Fruit fly (Drosophila melanogaster): ENCODE data around the gene dbe.
A peak's percentile ranks its signal among the peaks of the same experiment; 100 is the strongest.
"Not testable (repeated sequence)": the region's sequence is repeated elsewhere in the genome, so short reads cannot be mapped to it uniquely, and the experiment has no call there.

dbe gene

DNA sequence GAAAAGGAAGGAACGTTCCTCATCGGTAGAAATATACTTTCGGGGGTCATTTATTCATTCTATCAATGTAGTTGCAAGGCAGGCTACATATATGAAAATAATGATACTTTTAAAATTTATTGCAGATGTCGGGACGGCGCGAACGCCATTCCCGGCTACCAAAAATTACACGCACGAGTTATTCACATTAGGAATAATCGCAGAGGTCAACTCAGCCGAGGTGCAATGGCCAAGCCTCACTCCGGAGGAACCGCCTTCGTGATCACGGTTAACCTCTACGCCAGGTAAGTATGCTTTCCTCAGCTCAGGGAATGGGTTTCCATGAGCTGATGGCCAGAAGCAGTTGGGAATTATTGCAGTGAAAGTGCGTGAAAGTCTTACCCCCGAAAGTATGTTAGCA, 31.7 kb upstream of the dbe start:
- peak in 1 of 2 experiments; percentile 21 for TF ChIP-seq foxo (GFP tag; optimal IDR thresholded peaks at IDR 0.05)
- TF ChIP-seq h (GFP tag; optimal IDR thresholded peaks at IDR 0.05), result peak; percentile 29
- peak; percentile 11 for TF ChIP-seq tai (GFP tag; optimal IDR thresholded peaks at IDR 0.05)
- peak; percentile 46 for TF ChIP-seq Hnf4 (GFP tag; optimal IDR thresholded peaks at IDR 0.05)
- not testable (repeated sequence) for TF ChIP-seq Rel (GFP tag; optimal IDR thresholded peaks at IDR 0.05)
- peak; percentile 42 for TF ChIP-seq Rel (tag; optimal IDR thresholded peaks at IDR 0.05)

DNA sequence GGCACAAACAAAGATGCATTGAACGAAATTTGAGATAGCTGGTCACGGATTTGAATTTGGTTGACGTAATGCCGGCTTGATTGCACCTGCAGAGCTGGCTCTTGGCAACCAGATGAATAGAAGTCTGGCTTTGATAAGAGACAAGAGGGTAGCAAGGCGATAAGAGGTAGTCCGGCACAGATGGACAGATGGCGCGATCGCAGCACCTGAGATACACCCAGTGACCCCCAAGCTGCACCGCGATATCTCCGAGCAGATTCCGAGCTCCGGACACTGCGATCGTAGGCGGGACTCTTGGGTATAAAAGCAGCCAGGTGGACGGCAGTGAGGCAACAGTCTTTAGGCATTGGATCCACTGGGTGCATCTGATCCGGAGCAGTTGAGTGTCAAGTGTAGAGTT, 28.7 kb upstream of the dbe start, which contains the start of gene Lsp1beta:
Gene Lsp1beta (plus strand): TSS at position 185 of the 400 bp plus-strand sequence.
- TF ChIP-seq Mio (GFP tag; optimal IDR thresholded peaks at IDR 0.05) (no peak), Rel (GFP tag; optimal IDR thresholded peaks at IDR 0.05) (no peak), Rel (tag; optimal IDR thresholded peaks at IDR 0.05) (peak; percentile 0), fru (GFP tag; optimal IDR thresholded peaks at IDR 0.05) (no peak), brk (GFP tag; optimal IDR thresholded peaks at IDR 0.05) (no peak), psq (GFP tag; optimal IDR thresholded peaks at IDR 0.05) (no peak), rgr (GFP tag; optimal IDR thresholded peaks at IDR 0.05) (no peak)

DNA sequence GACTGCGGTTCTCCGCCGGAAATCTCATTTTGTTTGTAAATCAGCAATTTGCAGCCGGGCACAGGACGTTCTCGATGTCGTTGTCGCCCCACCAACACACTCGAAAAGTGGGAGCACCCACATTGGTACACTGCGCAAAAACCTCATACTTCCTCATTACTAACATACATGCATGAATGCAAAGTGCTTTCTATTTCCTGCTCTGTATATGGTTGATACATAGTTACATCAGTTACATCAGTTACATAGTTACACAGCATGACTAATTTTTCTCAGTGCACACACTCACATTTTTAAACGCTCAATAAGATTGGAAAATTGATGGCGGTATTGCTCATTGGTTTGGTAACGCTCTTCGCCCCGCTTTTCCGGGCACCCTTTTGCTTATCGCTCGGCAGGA, 27.5 kb upstream of the dbe start:
- no peak for TF ChIP-seq sage (GFP tag; optimal IDR thresholded peaks at IDR 0.05)
- no peak for TF ChIP-seq HLH106 (tag; optimal IDR thresholded peaks at IDR 0.05)
- no peak for TF ChIP-seq dsf (GFP tag; optimal IDR thresholded peaks at IDR 0.05; ENCODE audit: borderline replicate concordance)
- no peak for TF ChIP-seq h (GFP tag; optimal IDR thresholded peaks at IDR 0.05)
- no peak for TF ChIP-seq foxo (GFP tag; optimal IDR thresholded peaks at IDR 0.05)
- no peak for TF ChIP-seq N (GFP tag; optimal IDR thresholded peaks at IDR 0.05)

DNA sequence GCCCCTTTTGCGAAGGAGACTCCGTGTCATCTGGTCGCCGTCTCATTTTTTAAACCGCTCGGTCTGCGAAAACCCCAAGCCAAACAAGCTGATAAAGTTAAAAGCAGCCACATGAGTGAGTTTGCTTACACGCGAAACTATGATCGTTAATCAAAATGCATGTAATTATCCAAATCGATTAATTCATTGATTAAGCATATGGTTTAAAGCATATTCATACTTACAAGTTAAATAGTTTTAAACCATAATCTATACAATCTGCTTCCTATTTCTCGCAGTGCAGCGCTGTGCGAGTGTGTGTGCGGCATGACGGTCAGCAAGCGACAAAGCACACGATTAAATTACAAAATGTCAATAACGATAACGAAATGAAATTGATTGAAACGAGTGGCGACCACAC, 25.8 kb upstream of the dbe start:
- TF ChIP-seq sv (GFP tag; optimal IDR thresholded peaks at IDR 0.05) (no peak), br (GFP tag; optimal IDR thresholded peaks at IDR 0.05) (peak; percentile 25), fru (GFP tag; optimal IDR thresholded peaks at IDR 0.05) (peak; percentile 18)

DNA sequence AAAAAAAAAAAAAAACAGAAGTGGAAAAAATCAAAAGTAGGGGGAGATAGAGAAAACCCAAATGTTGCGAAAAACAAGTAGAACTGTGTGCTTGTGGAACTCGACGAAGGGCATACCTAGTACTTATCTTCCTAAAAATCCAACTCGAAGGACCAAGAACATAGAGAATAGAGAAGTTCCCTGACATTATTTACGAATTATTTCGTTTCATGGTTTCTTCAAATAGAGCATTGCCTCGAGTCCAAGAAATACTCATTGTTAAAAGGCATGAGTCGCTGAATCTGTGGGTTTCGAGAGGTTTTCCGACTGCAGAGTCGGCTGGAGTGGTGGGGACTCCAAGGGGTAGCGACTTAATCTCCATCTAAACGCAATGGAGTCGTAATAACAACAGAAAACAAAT, 23.5 kb upstream of the dbe start:
- TF ChIP-seq GATAd (GFP tag; optimal IDR thresholded peaks at IDR 0.05) (no peak), Dif (GFP tag; optimal IDR thresholded peaks at IDR 0.05; ENCODE audit: partially characterized antibody) (no peak), Hnf4 (GFP tag; optimal IDR thresholded peaks at IDR 0.05) (no peak), tai (GFP tag; optimal IDR thresholded peaks at IDR 0.05) (no peak), Mio (GFP tag; optimal IDR thresholded peaks at IDR 0.05) (no peak), Rel (GFP tag; optimal IDR thresholded peaks at IDR 0.05) (no peak), Rel (tag; optimal IDR thresholded peaks at IDR 0.05) (no peak), jim (GFP tag; optimal IDR thresholded peaks at IDR 0.05) (no peak), Dfd (GFP tag; optimal IDR thresholded peaks at IDR 0.05) (no peak), Myc (optimal IDR thresholded peaks at IDR 0.05) (no peak)

DNA sequence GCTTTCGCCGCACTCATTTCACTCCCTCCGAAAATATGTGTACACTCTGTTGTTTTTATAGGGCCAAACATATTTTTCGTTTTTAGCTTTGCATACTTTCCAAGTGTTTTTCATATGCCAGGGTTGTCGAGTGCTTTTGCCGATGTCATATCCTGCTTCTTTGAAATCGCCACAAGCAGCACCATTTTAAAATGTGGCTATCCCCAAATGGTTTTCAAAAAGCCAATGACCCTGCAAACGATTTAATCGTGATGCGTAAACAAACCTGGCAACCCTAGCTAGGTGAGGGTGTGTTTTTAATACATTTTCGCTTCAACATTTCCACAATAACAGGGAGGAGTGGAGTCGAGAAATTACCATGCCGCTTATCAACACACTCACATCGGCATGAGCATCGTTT, 22.8 kb upstream of the dbe start:
- no peak for TF ChIP-seq lola (GFP tag; optimal IDR thresholded peaks at IDR 0.05)
- no peak for TF ChIP-seq OdsH (GFP tag; optimal IDR thresholded peaks at IDR 0.05)
- TF ChIP-seq CG9705 (GFP tag; optimal IDR thresholded peaks at IDR 0.05), result no peak
- no peak for TF ChIP-seq woc (GFP tag; optimal IDR thresholded peaks at IDR 0.05)
- peak; percentile 2 for TF ChIP-seq fru (GFP tag; optimal IDR thresholded peaks at IDR 0.05)
- TF ChIP-seq HLH106 (tag; optimal IDR thresholded peaks at IDR 0.05), result peak; percentile 2
- no peak for TF ChIP-seq usp (GFP tag; optimal IDR thresholded peaks at IDR 0.05)
- TF ChIP-seq CG32264 (GFP tag; optimal IDR thresholded peaks at IDR 0.05), result no peak
- TF ChIP-seq foxo (GFP tag; optimal IDR thresholded peaks at IDR 0.05), result peak in 1 of 2 experiments; percentile 11

DNA sequence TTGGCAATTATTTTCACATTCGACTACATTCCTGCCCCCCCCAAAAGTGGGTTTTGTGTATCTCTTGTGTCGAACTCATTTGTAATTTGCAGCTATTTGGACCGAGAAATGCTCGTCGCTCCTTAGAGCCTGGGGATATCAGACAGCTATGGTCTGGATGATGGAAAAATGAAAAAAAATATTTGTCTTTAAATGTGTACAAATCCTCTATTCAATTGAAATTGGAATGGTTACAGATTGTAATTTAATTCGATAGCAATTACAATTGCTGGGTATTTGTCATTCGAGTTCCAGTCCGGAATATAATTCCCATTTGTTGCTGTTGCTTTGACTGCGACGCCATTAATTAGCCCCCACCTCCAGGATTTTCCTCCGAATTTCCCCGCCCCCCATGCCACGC, 20.1 kb upstream of the dbe start:
- no peak for TF ChIP-seq pan (optimal IDR thresholded peaks at IDR 0.05)
- TF ChIP-seq ey (GFP tag; optimal IDR thresholded peaks at IDR 0.05), result no peak
- TF ChIP-seq GATAd (GFP tag; optimal IDR thresholded peaks at IDR 0.05), result no peak
- no peak for TF ChIP-seq fru (GFP tag; optimal IDR thresholded peaks at IDR 0.05)
- TF ChIP-seq dl (GFP tag; optimal IDR thresholded peaks at IDR 0.05; ENCODE audit: insufficient read depth in 1 of 2, partially characterized antibody in 2 of 2), result no peak
- no peak for TF ChIP-seq sage (GFP tag; optimal IDR thresholded peaks at IDR 0.05)
- TF ChIP-seq Jra (GFP tag; optimal IDR thresholded peaks at IDR 0.05), result no peak
- no peak for TF ChIP-seq Mio (GFP tag; optimal IDR thresholded peaks at IDR 0.05)
- no peak for TF ChIP-seq CG9705 (GFP tag; optimal IDR thresholded peaks at IDR 0.05)
- TF ChIP-seq brk (GFP tag; optimal IDR thresholded peaks at IDR 0.05), result no peak
- TF ChIP-seq Sp1 (GFP tag; optimal IDR thresholded peaks at IDR 0.05), result no peak
- no peak for TF ChIP-seq N (GFP tag; optimal IDR thresholded peaks at IDR 0.05)
- no peak for TF ChIP-seq rgr (GFP tag; optimal IDR thresholded peaks at IDR 0.05)
- no peak for TF ChIP-seq Rel (GFP tag; optimal IDR thresholded peaks at IDR 0.05)
- no peak for TF ChIP-seq Rel (tag; optimal IDR thresholded peaks at IDR 0.05)
- TF ChIP-seq Hnf4 (GFP tag; optimal IDR thresholded peaks at IDR 0.05), result no peak
- TF ChIP-seq sv (GFP tag; optimal IDR thresholded peaks at IDR 0.05), result no peak
- TF ChIP-seq Vsx2 (GFP tag; optimal IDR thresholded peaks at IDR 0.05; ENCODE audit: partially characterized antibody), result no peak

Data from whole organism, wandering third instar larva.